Worm (Caenorhabditis elegans): ENCODE measurements around the gene Y113G7C.1.
"Not testable (repeated sequence)": the region's sequence is repeated elsewhere in the genome, so short reads cannot be mapped to it uniquely, and the experiment has no call there.

Gene Y113G7C.1

ce11 chrV:20350382-20350781, 32.8 kb downstream of the Y113G7C.1 start:
- no peak for TF ChIP-seq alr-1 (tag; optimal IDR thresholded peaks at IDR 0.05; ENCODE audit: borderline replicate concordance)
- TF ChIP-seq nhr-85 (tag) = peak; percentile 2
- no peak for TF ChIP-seq sptf-1 (tag; optimal IDR thresholded peaks at IDR 0.05)
- no peak for TF ChIP-seq efl-1 (optimal IDR thresholded peaks at IDR 0.05)
- TF ChIP-seq efl-1 (GFP tag; optimal IDR thresholded peaks at IDR 0.05 in 1 of 2) = no peak
- TF ChIP-seq nhr-11 (tag; optimal IDR thresholded peaks at IDR 0.05) = no peak
- TF ChIP-seq jun-1 (tag; optimal IDR thresholded peaks at IDR 0.05) = no peak
- TF ChIP-seq aly-2 (tag; optimal IDR thresholded peaks at IDR 0.05) = no peak
- TF ChIP-seq lir-3 (tag; optimal IDR thresholded peaks at IDR 0.05; ENCODE audit: poor library complexity) = no peak
- TF ChIP-seq xbp-1 (tag; optimal IDR thresholded peaks at IDR 0.05) = no peak

- no peak for TF ChIP-seq mep-1 (tag; optimal IDR thresholded peaks at IDR 0.05)
- TF ChIP-seq xbp-1 (tag; optimal IDR thresholded peaks at IDR 0.05) = no peak
- TF ChIP-seq hlh-4 (tag; optimal IDR thresholded peaks at IDR 0.05) = peak; percentile 52
These were observed 33.7 kb downstream of the Y113G7C.1 start, which contains the start of gene K02E2.1 for ce11 chrV:20351195-20351594. TSS of gene K02E2.1 (plus strand) at chrV:20351495.

- TF ChIP-seq nhr-90 (tag; optimal IDR thresholded peaks at IDR 0.05; ENCODE audit: poor library complexity) = no peak
- TF ChIP-seq vab-15 (tag; optimal IDR thresholded peaks at IDR 0.05) = no peak
- TF ChIP-seq ceh-90 (tag; optimal IDR thresholded peaks at IDR 0.05) = no peak
- TF ChIP-seq nhr-12 (tag; optimal IDR thresholded peaks at IDR 0.05) = no peak
- no peak for TF ChIP-seq sup-37 (GFP tag; optimal IDR thresholded peaks at IDR 0.05)
- TF ChIP-seq snu-23 (GFP tag; optimal IDR thresholded peaks at IDR 0.05) = no peak
- TF ChIP-seq C34B4.2 (tag; optimal IDR thresholded peaks at IDR 0.05) = no peak
- no peak for TF ChIP-seq irx-1 (tag; optimal IDR thresholded peaks at IDR 0.05)
- no peak for TF ChIP-seq Y116A8C.19 (tag; optimal IDR thresholded peaks at IDR 0.05; ENCODE audit: borderline replicate concordance)
- TF ChIP-seq ceh-63 (GFP tag; optimal IDR thresholded peaks at IDR 0.05) = no peak
- TF ChIP-seq aha-1 (tag; optimal IDR thresholded peaks at IDR 0.05) = no peak
- TF ChIP-seq isw-1 (GFP tag; IDR thresholded peaks at IDR 0.05) = no peak
- TF ChIP-seq mep-1 (tag; optimal IDR thresholded peaks at IDR 0.05) = no peak
- no peak for TF ChIP-seq lsy-2 (tag; optimal IDR thresholded peaks at IDR 0.05)
These were observed 38.9 kb downstream of the Y113G7C.1 start, which contains the start of gene grd-11 for ce11 chrV:20356472-20356871. TSS of gene grd-11 (plus strand) at chrV:20356772.

- TF ChIP-seq irx-1 (tag; optimal IDR thresholded peaks at IDR 0.05) (no peak), mef-2 (tag; optimal IDR thresholded peaks at IDR 0.05) (no peak), mdl-1 (tag; optimal IDR thresholded peaks at IDR 0.05) (no peak), jun-1 (tag; optimal IDR thresholded peaks at IDR 0.05) (no peak), ces-1 (GFP tag; optimal IDR thresholded peaks at IDR 0.05) (no peak), unc-98 (GFP tag; IDR thresholded peaks at IDR 0.05) (no peak), sptf-1 (tag; optimal IDR thresholded peaks at IDR 0.05) (no peak), snu-23 (GFP tag; optimal IDR thresholded peaks at IDR 0.05) (no peak)
These were observed 49.3 kb downstream of the Y113G7C.1 start, which contains the start of gene K02E2.8 for ce11 chrV:20366839-20367238. TSS of gene K02E2.8 (minus strand) at chrV:20366939.

- TF ChIP-seq xbp-1 (tag; optimal IDR thresholded peaks at IDR 0.05); lin-35 (GFP tag; optimal IDR thresholded peaks at IDR 0.05); nhr-28 (tag; optimal IDR thresholded peaks at IDR 0.05): not testable (repeated sequence)
These were observed 51.6 kb downstream of the Y113G7C.1 start, which contains the start of gene srh-177 for ce11 chrV:20369153-20369552. TSS of gene srh-177 (minus strand) at chrV:20369253.

All from whole organism, L1 larva.